Worm (Caenorhabditis elegans) whole organism, young adult: Measurements from ENCODE around the gene cbp-1.

ENCODE experiments used
- B0261.1 ChIP-seq: sonication (generic microtip); optimal IDR thresholded peaks from 2 replicates; lab custom pipeline; 2016; ENCODE audit warnings: mild to moderate bottlenecking, missing genetic modification characterization, moderate library complexity, missing compliant biosample characterization
- C06A6.2 ChIP-seq: fragments of 200-800 bp; sonication (Bioruptor generic); conservative IDR thresholded peaks from 2 replicates; pipeline ENCODE4 v1.3.6; 2022; ENCODE audit warnings: missing genetic modification characterization, missing compliant biosample characterization
- D2030.7 ChIP-seq: fragments of 200-800 bp; sonication (Bioruptor generic); IDR thresholded peaks from 2 replicates; pipeline ENCODE4 v1.3.6; 2022; ENCODE audit warnings: missing genetic modification reagents, missing genetic modification characterization, missing compliant biosample characterization
- F10E7.11 ChIP-seq: sonication (generic microtip); optimal IDR thresholded peaks from 2 replicates; lab custom pipeline; 2017; ENCODE audit warnings: mild to moderate bottlenecking, missing genetic modification characterization, moderate library complexity, missing compliant biosample characterization
- F23B12.7 ChIP-seq: sonication (generic microtip); optimal IDR thresholded peaks from 2 replicates; lab custom pipeline; 2017; ENCODE audit warnings: missing genetic modification characterization, mild to moderate bottlenecking, missing compliant biosample characterization, antibody characterized with exemption, moderate library complexity; ENCODE audit not compliant: insufficient read depth
- F33H1.4 ChIP-seq: fragments of 200-800 bp; sonication (Bioruptor generic); IDR thresholded peaks from 2 replicates; pipeline ENCODE4 v1.3.6; 2022; ENCODE audit warnings: missing genetic modification reagents, missing genetic modification characterization, missing compliant biosample characterization
- F39B2.1 ChIP-seq: fragments of 200-800 bp; sonication (Bioruptor generic); IDR thresholded peaks from 2 replicates; pipeline ENCODE4 v1.3.6; 2022; ENCODE audit warnings: missing genetic modification reagents, missing genetic modification characterization, missing compliant biosample characterization
- F52B5.7 ChIP-seq: sonication (generic microtip); optimal IDR thresholded peaks from 2 replicates; lab custom pipeline; 2016; ENCODE audit warnings: mild to moderate bottlenecking, missing genetic modification characterization, missing compliant biosample characterization
- F55B11.4 ChIP-seq: sonication (generic microtip); optimal IDR thresholded peaks from 2 replicates; lab custom pipeline; 2016; ENCODE audit warnings: missing compliant biosample characterization, missing genetic modification characterization, borderline replicate concordance; ENCODE audit not compliant: insufficient read depth
- F57A8.1 ChIP-seq: fragments of 200-800 bp; sonication (Bioruptor generic); optimal IDR thresholded peaks from 2 replicates; lab custom pipeline; 2018; ENCODE audit warnings: mild to moderate bottlenecking, missing genetic modification characterization, moderate library complexity, missing compliant biosample characterization
- K11D2.4 ChIP-seq: fragments of 200-800 bp; sonication (Bioruptor generic); IDR thresholded peaks from 2 replicates; pipeline ENCODE4 v1.3.6; 2022; ENCODE audit warnings: missing genetic modification reagents, missing genetic modification characterization, missing compliant biosample characterization
- K12H6.12 ChIP-seq: fragments of 200-800 bp; sonication (Bioruptor generic); optimal IDR thresholded peaks from 2 replicates; lab custom pipeline; 2018; ENCODE audit warnings: mild to moderate bottlenecking, missing genetic modification characterization, missing compliant biosample characterization
- T26A5.8 ChIP-seq: sonication (generic microtip); optimal IDR thresholded peaks from 2 replicates; lab custom pipeline; 2016; ENCODE audit warnings: missing genetic modification characterization, missing compliant biosample characterization
- Y53G8AR.9 ChIP-seq: fragments of 200-800 bp; sonication (Bioruptor generic); conservative IDR thresholded peaks from 2 replicates; pipeline ENCODE4 v1.3.6; 2022; ENCODE audit warnings: missing genetic modification reagents, missing genetic modification characterization, missing compliant biosample characterization
- Y56A3A.18 ChIP-seq: fragments of 200-800 bp; sonication (Bioruptor generic); IDR thresholded peaks from 2 replicates; pipeline ENCODE4 v1.3.6; 2022; ENCODE audit warnings: missing genetic modification reagents, missing genetic modification characterization, missing compliant biosample characterization
- Y79H2A.3 ChIP-seq: fragments of 200-800 bp; sonication (Bioruptor generic); conservative IDR thresholded peaks from 2 replicates; pipeline ENCODE4 v1.3.6; 2022; ENCODE audit warnings: missing genetic modification reagents, missing genetic modification characterization, missing compliant biosample characterization
- Y95B8A.8 ChIP-seq: fragments of 200-800 bp; sonication (Bioruptor generic); IDR thresholded peaks from 2 replicates; pipeline ENCODE4 v1.3.6; 2022; ENCODE audit warnings: missing genetic modification reagents, missing genetic modification characterization, missing compliant biosample characterization
- ZK185.1 ChIP-seq: sonication (generic microtip); optimal IDR thresholded peaks from 2 replicates; lab custom pipeline; 2016; ENCODE audit warnings: mild to moderate bottlenecking, missing genetic modification characterization, missing compliant biosample characterization; ENCODE audit not compliant: poor library complexity, severe bottlenecking
- attf-3 ChIP-seq: fragments of 200-800 bp; sonication (Bioruptor generic); conservative IDR thresholded peaks from 2 replicates; pipeline ENCODE4 v1.3.6; 2022; ENCODE audit warnings: missing genetic modification reagents, missing genetic modification characterization, missing compliant biosample characterization
- bed-2 ChIP-seq: fragments of 200-800 bp; sonication (Bioruptor generic); IDR thresholded peaks from 2 replicates; pipeline ENCODE4 v1.3.6; 2022; ENCODE audit warnings: missing genetic modification reagents, missing genetic modification characterization, missing compliant biosample characterization
- cebp-1 ChIP-seq, 2 experiments: fragments of 200-800 bp in 1 of 2; sonication (Bioruptor generic) in 1 of 2; sonication (generic microtip) in 1 of 2; IDR thresholded peaks in 1 of 2; optimal IDR thresholded peaks in 1 of 2; 2 replicates each; pipeline versions ENCODE4 v1.3.6 to Lab custom; 2017 to 2022; ENCODE audit warnings: missing compliant biosample characterization in 2 of 2, missing genetic modification characterization in 2 of 2, mild to moderate bottlenecking in 1 of 2, missing genetic modification reagents in 1 of 2, moderate library complexity in 1 of 2
- ceh-79 ChIP-seq: sonication (generic microtip); optimal IDR thresholded peaks from 2 replicates; lab custom pipeline; 2017; ENCODE audit warnings: mild to moderate bottlenecking, missing genetic modification characterization, missing compliant biosample characterization
- ceh-91 ChIP-seq: fragments of 200-800 bp; sonication (Bioruptor generic); IDR thresholded peaks from 2 replicates; pipeline ENCODE4 v1.3.6; 2022; ENCODE audit warnings: missing genetic modification reagents, missing genetic modification characterization, missing compliant biosample characterization
- die-1 ChIP-seq: sonication (generic microtip); optimal IDR thresholded peaks from 2 replicates; lab custom pipeline; 2016; ENCODE audit warnings: missing genotype, mild to moderate bottlenecking, missing genetic modification characterization, missing compliant biosample characterization
- efl-1 ChIP-seq: fragments of 150-350 bp; optimal IDR thresholded peaks from 2 replicates; lab custom pipeline; 2014; ENCODE audit warnings: missing biosample characterization, missing genetic modification reagents, missing genetic modification characterization
- egl-44 ChIP-seq: fragments of 200-800 bp; sonication (Bioruptor generic); IDR thresholded peaks from 2 replicates; pipeline ENCODE4 v1.3.6; 2022; ENCODE audit warnings: missing genetic modification reagents, missing genetic modification characterization, missing compliant biosample characterization
- egrh-3 ChIP-seq: fragments of 200-800 bp; sonication (Bioruptor generic); IDR thresholded peaks from 2 replicates; pipeline ENCODE4 v1.3.6; 2022; ENCODE audit warnings: missing genetic modification reagents, missing genetic modification characterization, missing compliant biosample characterization
- ets-4 ChIP-seq: fragments of 200-800 bp; sonication (Bioruptor generic); optimal IDR thresholded peaks from 2 replicates; lab custom pipeline; 2018; ENCODE audit warnings: mild to moderate bottlenecking, missing genetic modification characterization, missing compliant biosample characterization
- fkh-3 ChIP-seq: sonication (generic microtip); optimal IDR thresholded peaks from 2 replicates; lab custom pipeline; 2016; ENCODE audit warnings: mild to moderate bottlenecking, missing genetic modification characterization, missing compliant biosample characterization
- gei-17 ChIP-seq: fragments of 200-800 bp; sonication (Bioruptor generic); optimal IDR thresholded peaks from 2 replicates; lab custom pipeline; 2018; ENCODE audit warnings: mild to moderate bottlenecking, missing genetic modification characterization, missing compliant biosample characterization
- hlh-12 ChIP-seq: sonication (generic microtip); optimal IDR thresholded peaks from 2 replicates; lab custom pipeline; 2016; ENCODE audit warnings: missing genetic modification characterization, missing compliant biosample characterization
- hlh-26 ChIP-seq: fragments of 200-800 bp; sonication (Bioruptor generic); conservative IDR thresholded peaks from 2 replicates; pipeline ENCODE4 v1.3.6; 2022; ENCODE audit warnings: missing genetic modification reagents, missing genetic modification characterization, missing compliant biosample characterization
- lin-26 ChIP-seq: fragments of 200-800 bp; sonication (Bioruptor generic); IDR thresholded peaks from 2 replicates; pipeline ENCODE4 v1.3.6; 2022; ENCODE audit warnings: missing genetic modification reagents, missing genetic modification characterization, missing compliant biosample characterization
- lin-35 ChIP-seq, 3 experiments: fragments of 150-350 bp in 2 of 3; sonication (generic microtip) in 1 of 3; optimal IDR thresholded peaks; 2 replicates each; lab custom pipeline; 2014 to 2018; ENCODE audit warnings: missing biosample characterization in 3 of 3, missing genetic modification characterization in 3 of 3, missing genetic modification reagents in 3 of 3
- lin-40 ChIP-seq: sonication (generic microtip); optimal IDR thresholded peaks from 2 replicates; lab custom pipeline; 2016; ENCODE audit warnings: missing genetic modification characterization, mild to moderate bottlenecking, missing compliant biosample characterization, missing genotype, missing genetic modification reagents
- lin-54 ChIP-seq: fragments of 200-800 bp; sonication (Bioruptor generic); optimal IDR thresholded peaks from 2 replicates; lab custom pipeline; 2018; ENCODE audit warnings: mild to moderate bottlenecking, missing genetic modification characterization, missing compliant biosample characterization
- lsl-1 ChIP-seq: fragments of 200-800 bp; sonication (Bioruptor generic); optimal IDR thresholded peaks from 2 replicates; lab custom pipeline; 2018; ENCODE audit warnings: mild to moderate bottlenecking, missing genetic modification characterization, moderate library complexity, missing compliant biosample characterization
- mes-4 ChIP-seq: sonication (generic microtip); optimal IDR thresholded peaks from 2 replicates; lab custom pipeline; 2016; ENCODE audit warnings: missing genotype, missing genetic modification characterization, missing compliant biosample characterization
- nfyb-1 ChIP-seq: fragments of 200-800 bp; sonication (Bioruptor generic); IDR thresholded peaks from 2 replicates; pipeline ENCODE4 v1.3.6; 2022; ENCODE audit warnings: missing genetic modification reagents, missing genetic modification characterization, missing compliant biosample characterization
- nhr-90 ChIP-seq: sonication (generic microtip); optimal IDR thresholded peaks from 2 replicates; lab custom pipeline; 2016; ENCODE audit warnings: missing genotype, mild to moderate bottlenecking, missing genetic modification characterization, missing compliant biosample characterization
- rcor-1 ChIP-seq: fragments of 200-800 bp; sonication (Bioruptor generic); IDR thresholded peaks from 2 replicates; pipeline ENCODE4 v1.3.6; 2022; ENCODE audit warnings: missing genetic modification reagents, missing genetic modification characterization, missing compliant biosample characterization
- rpc-1 ChIP-seq, 2 experiments: fragments of 150-350 bp in 1 of 2; sonication (generic microtip) in 1 of 2; optimal IDR thresholded peaks; 2 replicates each; lab custom pipeline; 2014 to 2018; ENCODE audit warnings: missing biosample characterization in 1 of 2, missing genetic modification characterization in 1 of 2, missing genetic modification reagents in 1 of 2, missing genotype in 1 of 2
- sdz-38 ChIP-seq: sonication (generic microtip); optimal IDR thresholded peaks from 2 replicates; lab custom pipeline; 2016; ENCODE audit warnings: missing genotype, missing genetic modification characterization, missing compliant biosample characterization
- sptf-2 ChIP-seq: fragments of 200-800 bp; sonication (Bioruptor generic); optimal IDR thresholded peaks from 2 replicates; lab custom pipeline; 2018; ENCODE audit warnings: mild to moderate bottlenecking, missing genetic modification characterization, missing compliant biosample characterization
- tbp1 ChIP-seq: fragments of 200-800 bp; sonication (Bioruptor generic); optimal IDR thresholded peaks from 2 replicates; lab custom pipeline; 2018; ENCODE audit warnings: mild to moderate bottlenecking, missing genetic modification characterization, missing compliant biosample characterization
- ztf-18 ChIP-seq: sonication (generic microtip); optimal IDR thresholded peaks from 2 replicates; lab custom pipeline; 2016; ENCODE audit warnings: missing genotype, mild to moderate bottlenecking, missing genetic modification characterization, missing compliant biosample characterization
- ztf-25 ChIP-seq: fragments of 200-800 bp; sonication (Bioruptor generic); IDR thresholded peaks from 2 replicates; pipeline ENCODE4 v1.3.6; 2022; ENCODE audit warnings: missing genetic modification reagents, missing genetic modification characterization, missing compliant biosample characterization
- ztf-3 ChIP-seq: fragments of 200-800 bp; sonication (Bioruptor generic); optimal IDR thresholded peaks from 2 replicates; lab custom pipeline; 2018; ENCODE audit warnings: mild to moderate bottlenecking, missing genetic modification characterization, missing compliant biosample characterization

The cbp-1 gene

DNA sequence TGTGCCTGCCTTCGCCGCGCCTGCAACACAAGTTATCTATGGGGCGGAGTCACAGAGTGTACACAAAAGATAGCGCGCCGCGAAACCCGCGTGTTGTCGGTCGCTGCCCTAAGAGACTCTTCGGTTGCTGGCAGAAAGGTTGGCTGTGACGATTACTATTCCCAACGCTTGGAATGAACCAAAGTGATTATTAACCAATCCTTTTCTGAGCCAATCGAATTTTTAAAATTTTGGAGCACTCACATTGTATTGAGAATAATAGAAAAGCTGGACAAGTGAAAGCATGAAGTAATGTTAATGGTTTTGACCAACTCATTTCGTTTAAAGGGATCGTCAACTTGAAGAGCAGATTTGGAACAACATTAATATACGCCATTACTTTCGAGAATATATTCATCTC, 49.1 kb upstream of the cbp-1 start (continued):
- no peak for TF ChIP-seq sptf-2 (GFP tag; lab: Kevin White, UChicago)
- TF ChIP-seq Y79H2A.3: 0 out of 2 replicates have a peak, but pooled peaks have one; percentile 26
- TF ChIP-seq lin-26: no peak
- TF ChIP-seq efl-1: peak; percentile 9
- TF ChIP-seq gei-17 (GFP tag; lab: Kevin White, UChicago): no peak
- peak; percentile 72 for TF ChIP-seq ZK185.1 (tag; lab: Kevin White, UChicago)
- TF ChIP-seq lin-40: peak; percentile 66
- no peak for TF ChIP-seq B0261.1 (tag; lab: Kevin White, UChicago)
- TF ChIP-seq F23B12.7 (tag; lab: Kevin White, UChicago): peak; percentile 84
- TF ChIP-seq ceh-79 (tag; lab: Kevin White, UChicago): peak; percentile 27
- TF ChIP-seq K12H6.12 (tag; lab: Kevin White, UChicago): no peak
- TF ChIP-seq T26A5.8 (tag; lab: Kevin White, UChicago): no peak
- no peak for TF ChIP-seq K11D2.4 (GFP tag; lab: Robert Waterston, UW)
- peak; percentile 14 for TF ChIP-seq ztf-18 (tag; lab: Kevin White, UChicago)
- TF ChIP-seq egrh-3 (GFP tag; lab: Robert Waterston, UW): no peak
- TF ChIP-seq ceh-91: no peak
- peak; percentile 87 for TF ChIP-seq D2030.7 (GFP tag; lab: Robert Waterston, UW)
- TF ChIP-seq nhr-90: no peak
- TF ChIP-seq fkh-3: no peak
- TF ChIP-seq Y95B8A.8 (GFP tag; lab: Robert Waterston, UW): peak; percentile 62; the same call in 1 of the 2 replicates
- TF ChIP-seq F39B2.1 (GFP tag; lab: Robert Waterston, UW): 0 out of 2 replicates have a peak, but pooled peaks have one; percentile 55
- peak; percentile 77 for TF ChIP-seq lsl-1 (GFP tag; lab: Kevin White, UChicago)
- TF ChIP-seq ztf-25 (GFP tag; lab: Robert Waterston, UW): no peak
- no peak for TF ChIP-seq die-1 (tag; lab: Kevin White, UChicago)
- TF ChIP-seq ztf-3 (GFP tag; lab: Kevin White, UChicago): no peak
- TF ChIP-seq mes-4 (tag; lab: Kevin White, UChicago): no peak
- TF ChIP-seq sdz-38 (tag; lab: Kevin White, UChicago): no peak
- TF ChIP-seq ets-4: no peak
- no peak for TF ChIP-seq F57A8.1
- no peak for TF ChIP-seq hlh-26 (GFP tag; lab: Robert Waterston, UW)
- TF ChIP-seq rpc-1 (optimal IDR thresholded peaks at IDR 0.05; lab: Kevin White, UChicago): no peak
- peak; percentile 7 for TF ChIP-seq rpc-1 (tag; optimal IDR thresholded peaks at IDR 0.05; lab: Kevin White, UChicago)
- TF ChIP-seq bed-2 (GFP tag; lab: Robert Waterston, UW): no peak
- no peak for TF ChIP-seq F55B11.4 (tag; lab: Kevin White, UChicago)
- TF ChIP-seq F52B5.7 (tag; lab: Kevin White, UChicago): no peak
- no peak for TF ChIP-seq egl-44 (GFP tag; lab: Robert Waterston, UW)
- TF ChIP-seq attf-3 (GFP tag; lab: Robert Waterston, UW): no peak
- no peak for TF ChIP-seq C06A6.2 (GFP tag; lab: Robert Waterston, UW)
- no peak; the same call in 1 of the 2 replicates for TF ChIP-seq nfyb-1 (GFP tag; lab: Robert Waterston, UW)
- TF ChIP-seq Y53G8AR.9: no peak
- TF ChIP-seq rcor-1 (GFP tag; lab: Robert Waterston, UW): no peak; the same call in 1 of the 2 replicates
- peak; percentile 81 for TF ChIP-seq tbp1
- TF ChIP-seq cebp-1 (GFP tag; IDR thresholded peaks at IDR 0.05; lab: Robert Waterston, UW): no peak
- no peak for TF ChIP-seq cebp-1 (tag; optimal IDR thresholded peaks at IDR 0.05; lab: Kevin White, UChicago)
- peak; percentile 65 for TF ChIP-seq lin-54 (GFP tag; lab: Kevin White, UChicago)
- TF ChIP-seq F10E7.11 (tag; lab: Kevin White, UChicago): peak; percentile 17
- peak; percentile 78; the same call in 1 of the 2 replicates for TF ChIP-seq Y56A3A.18
- TF ChIP-seq F33H1.4 (GFP tag; lab: Robert Waterston, UW): peak; percentile 64
- TF ChIP-seq lin-35 (GFP tag; optimal IDR thresholded peaks at IDR 0.05; lab: Kevin White, UChicago): no peak
- TF ChIP-seq hlh-12: no peak
